Fruit fly (Drosophila melanogaster): ENCODE data around the gene c12.2.

dm6 chrX:9291270-9291669 lies 27.9 kb upstream of the c12.2 start:
- TF ChIP-seq fru (GFP tag; optimal IDR thresholded peaks at IDR 0.05) (no peak), lola (GFP tag; optimal IDR thresholded peaks at IDR 0.05) (no peak), pan (optimal IDR thresholded peaks at IDR 0.05) (no peak), sage (GFP tag; optimal IDR thresholded peaks at IDR 0.05) (no peak), Dfd (GFP tag; optimal IDR thresholded peaks at IDR 0.05) (no peak), usp (GFP tag; optimal IDR thresholded peaks at IDR 0.05) (no peak), rgr (GFP tag; optimal IDR thresholded peaks at IDR 0.05) (no peak), Abd-B (GFP tag; optimal IDR thresholded peaks at IDR 0.05) (no peak), Jra (GFP tag; optimal IDR thresholded peaks at IDR 0.05) (no peak), ey (GFP tag; optimal IDR thresholded peaks at IDR 0.05) (no peak), Sp1 (GFP tag; optimal IDR thresholded peaks at IDR 0.05) (no peak), h (GFP tag; optimal IDR thresholded peaks at IDR 0.05) (no peak)
